Worm (Caenorhabditis elegans) whole organism, L3 larva: ENCODE measurements around the gene Y57G11C.46.

ENCODE experiments used
- fos-1 ChIP-seq: fragments of 150-350 bp; optimal IDR thresholded peaks from 2 replicates; lab custom pipeline; 2014; ENCODE audit warnings: missing biosample characterization, missing genetic modification characterization
- nhr-237 ChIP-seq: fragments of 150-350 bp; optimal IDR thresholded peaks from 2 replicates; lab custom pipeline; 2014; ENCODE audit warnings: missing biosample characterization, missing genetic modification characterization

DNA sequence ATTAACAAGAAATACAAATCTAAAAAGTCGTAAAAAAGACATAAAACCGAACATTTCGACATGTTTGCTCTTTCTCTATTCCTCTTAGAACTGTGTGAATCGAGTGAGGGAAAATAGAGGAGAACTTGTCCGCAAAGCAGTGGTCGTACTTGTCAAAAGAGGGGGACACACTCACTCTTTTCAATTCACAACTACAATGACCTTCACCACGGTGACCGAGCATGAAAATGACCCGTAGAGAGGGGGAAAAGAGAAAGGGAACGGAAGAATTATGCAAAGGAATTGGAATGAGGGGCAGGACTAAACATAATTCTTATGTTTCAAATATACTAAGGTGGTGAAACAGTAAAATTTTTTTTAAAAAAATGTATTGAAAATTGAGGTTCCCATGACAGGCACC lies 17.3 kb upstream of the Y57G11C.46 start:
- TF ChIP-seq fos-1 = no peak
- TF ChIP-seq nhr-237 (tag; lab: Kevin White, UChicago) = no peak
